Worm (Caenorhabditis elegans): ENCODE measurements around the gene F10C1.1.

- TF ChIP-seq W03F9.2 (tag; optimal IDR thresholded peaks at IDR 0.05), result no peak
- TF ChIP-seq dao-5 (tag; optimal IDR thresholded peaks at IDR 0.05), result no peak
Observed at ce11 chrII:5765318-5765717, 8.7 kb upstream of the F10C1.1 start, which contains the start of gene ifb-1.

Data from whole organism, L4/young adult.